Fruit fly (Drosophila melanogaster) whole organism, embryonic: ENCODE data around the gene CG15725.
A peak's percentile ranks its signal among the peaks of the same experiment; 100 is the strongest.

ENCODE experiments used
- Atf6 ChIP-seq: fragments of 200-800 bp; sonication (Bioruptor generic); IDR thresholded peaks from 2 replicates; pipeline ENCODE4 v1.3.6; 2022; ENCODE audit warnings: missing biosample characterization, missing genetic modification characterization
- Bdp1 ChIP-seq: fragments of 200-800 bp; sonication (Bioruptor generic); optimal IDR thresholded peaks from 3 replicates; lab custom pipeline; 2016; ENCODE audit warnings: missing biosample characterization, missing genetic modification characterization
- CG10543 ChIP-seq: fragments of 200-800 bp; sonication (Bioruptor generic); optimal IDR thresholded peaks from 3 replicates; lab custom pipeline; 2017; ENCODE audit warnings: missing biosample characterization, mild to moderate bottlenecking, missing genetic modification characterization, moderate library complexity
- CG12104 ChIP-seq: fragments of 200-800 bp; sonication (Bioruptor generic); optimal IDR thresholded peaks from 3 replicates; lab custom pipeline; 2016; ENCODE audit warnings: missing biosample characterization, missing genetic modification characterization
- CG12219 ChIP-seq: fragments of 200-800 bp; sonication (Bioruptor generic); optimal IDR thresholded peaks from 3 replicates; lab custom pipeline; 2018; ENCODE audit warnings: missing biosample characterization, mild to moderate bottlenecking, missing genetic modification characterization
- CG13296 ChIP-seq: fragments of 200-800 bp; sonication (Bioruptor generic); optimal IDR thresholded peaks from 3 replicates; lab custom pipeline; 2018; ENCODE audit warnings: missing biosample characterization, mild to moderate bottlenecking, missing genetic modification characterization
- CG13424 ChIP-seq: fragments of 200-800 bp; sonication (Bioruptor generic); optimal IDR thresholded peaks from 2 replicates; lab custom pipeline; 2019; ENCODE audit warnings: missing biosample characterization, mild to moderate bottlenecking, missing genetic modification characterization, moderate library complexity
- CG13894 ChIP-seq: fragments of 200-800 bp; sonication (Bioruptor generic); optimal IDR thresholded peaks from 3 replicates; lab custom pipeline; 2018; ENCODE audit warnings: missing biosample characterization, mild to moderate bottlenecking, missing genetic modification characterization, moderate library complexity
- CG14860 ChIP-seq: fragments of 200-800 bp; sonication (Bioruptor generic); IDR thresholded peaks from 3 replicates; pipeline ENCODE4 v1.3.6; 2022; ENCODE audit warnings: missing biosample characterization, missing genetic modification characterization; ENCODE audit not compliant: partially characterized antibody
- CG17568 ChIP-seq: fragments of 200-800 bp; sonication (Bioruptor generic); optimal IDR thresholded peaks from 2 replicates; lab custom pipeline; 2018; ENCODE audit warnings: missing biosample characterization, mild to moderate bottlenecking, missing genetic modification characterization, moderate library complexity
- CG1832 ChIP-seq: fragments of 200-800 bp; sonication (Bioruptor generic); optimal IDR thresholded peaks from 2 replicates; lab custom pipeline; 2017; ENCODE audit warnings: missing biosample characterization, mild to moderate bottlenecking, missing genetic modification characterization, inconsistent platforms
- CG31365 ChIP-seq: fragments of 200-800 bp; sonication (Bioruptor generic); optimal IDR thresholded peaks from 2 replicates; lab custom pipeline; 2018; ENCODE audit warnings: missing biosample characterization, mild to moderate bottlenecking, missing genetic modification characterization
- CG32772 ChIP-seq: fragments of 200-800 bp; sonication (Bioruptor generic); IDR thresholded peaks from 2 replicates; pipeline ENCODE4 v1.3.6; 2022; ENCODE audit warnings: missing biosample characterization, missing genetic modification characterization
- CG4328 ChIP-seq: fragments of 200-800 bp; sonication (Bioruptor generic); optimal IDR thresholded peaks from 3 replicates; lab custom pipeline; 2017; ENCODE audit warnings: missing biosample characterization, missing genetic modification reagents, missing genetic modification characterization
- CG4360 ChIP-seq: fragments of 200-800 bp; sonication (Bioruptor generic); IDR thresholded peaks from 2 replicates; pipeline ENCODE4 v1.3.6; 2022; ENCODE audit warnings: missing biosample characterization, missing genetic modification characterization
- CG5180 ChIP-seq: fragments of 200-800 bp; sonication (Bioruptor generic); optimal IDR thresholded peaks from 3 replicates; lab custom pipeline; 2017; ENCODE audit warnings: missing biosample characterization, missing genetic modification characterization, mild to moderate bottlenecking, moderate library complexity, missing genetic modification reagents
- CG6272 ChIP-seq: fragments of 200-800 bp; sonication (Bioruptor generic); IDR thresholded peaks from 2 replicates; pipeline ENCODE4 v1.3.6; 2022; ENCODE audit warnings: missing biosample characterization, missing genetic modification characterization
- CG7357 ChIP-seq: fragments of 200-800 bp; sonication (Bioruptor generic); IDR thresholded peaks from 3 replicates; pipeline ENCODE4 v1.3.6; 2022; ENCODE audit warnings: missing biosample characterization, missing genetic modification characterization
- CG8290 ChIP-seq, 3 experiments: fragments of 200-800 bp; sonication (Bioruptor generic); optimal IDR thresholded peaks; 2 replicates each; lab custom pipeline; 2016 to 2019; ENCODE audit warnings: missing biosample characterization in 3 of 3, missing genetic modification characterization in 3 of 3, mild to moderate bottlenecking in 2 of 3, moderate library complexity in 1 of 3
- CG8388 ChIP-seq: fragments of 200-800 bp; sonication (Bioruptor generic); optimal IDR thresholded peaks from 2 replicates; lab custom pipeline; 2019; ENCODE audit warnings: missing biosample characterization, mild to moderate bottlenecking, missing genetic modification characterization, moderate library complexity
- Myb ChIP-seq: fragments of 200-800 bp; sonication (Bioruptor generic); optimal IDR thresholded peaks from 2 replicates; lab custom pipeline; 2016; ENCODE audit warnings: missing biosample characterization, missing genetic modification characterization
- Nf-YC ChIP-seq: fragments of 200-800 bp; optimal IDR thresholded peaks from 3 replicates; lab custom pipeline; 2019; ENCODE audit warnings: missing biosample characterization, mild to moderate bottlenecking, missing genetic modification characterization, moderate library complexity
- NfI ChIP-seq: fragments of 200-800 bp; sonication (Bioruptor generic); optimal IDR thresholded peaks from 3 replicates; lab custom pipeline; 2018; ENCODE audit warnings: missing biosample characterization, mild to moderate bottlenecking, missing genetic modification characterization, moderate library complexity
- Pdp1 ChIP-seq, 2 experiments: fragments of 200-800 bp; sonication (Bioruptor generic); optimal IDR thresholded peaks; 3 replicates each; lab custom pipeline; 2016; ENCODE audit warnings: missing biosample characterization in 2 of 2, missing genetic modification characterization in 2 of 2, mild to moderate bottlenecking in 1 of 2, moderate library complexity in 1 of 2
- Ravus ChIP-seq: fragments of 200-800 bp; sonication (Bioruptor generic); IDR thresholded peaks from 2 replicates; pipeline ENCODE4 v1.3.6; 2022; ENCODE audit warnings: missing biosample characterization, missing genetic modification characterization
- Spps ChIP-seq: fragments of 200-800 bp; sonication (Bioruptor generic); optimal IDR thresholded peaks from 2 replicates; lab custom pipeline; 2018; ENCODE audit warnings: missing biosample characterization, mild to moderate bottlenecking, missing genetic modification characterization
- Xbp1 ChIP-seq: fragments of 200-800 bp; sonication (Bioruptor generic); optimal IDR thresholded peaks from 3 replicates; lab custom pipeline; 2016; ENCODE audit warnings: missing biosample characterization, mild to moderate bottlenecking, missing genetic modification characterization
- abd-A ChIP-seq: fragments of 200-800 bp; sonication (Bioruptor generic); optimal IDR thresholded peaks from 3 replicates; lab custom pipeline; 2019; ENCODE audit warnings: missing biosample characterization, mild to moderate bottlenecking, missing genetic modification characterization, moderate library complexity
- al ChIP-seq: fragments of 200-800 bp; sonication (Bioruptor generic); IDR thresholded peaks from 2 replicates; pipeline ENCODE4 v1.3.6; 2022; ENCODE audit warnings: missing biosample characterization, missing genetic modification characterization
- bigmax ChIP-seq: fragments of 200-800 bp; sonication (Bioruptor generic); optimal IDR thresholded peaks from 2 replicates; lab custom pipeline; 2018; ENCODE audit warnings: missing biosample characterization, mild to moderate bottlenecking, missing genetic modification characterization
- br ChIP-seq: fragments of >200 bp; optimal IDR thresholded peaks from 2 replicates; lab custom pipeline; 2017
- caup ChIP-seq: fragments of 200-800 bp; sonication (Bioruptor generic); optimal IDR thresholded peaks from 3 replicates; lab custom pipeline; 2017; ENCODE audit warnings: missing biosample characterization, mild to moderate bottlenecking, missing genetic modification characterization, moderate library complexity; ENCODE audit not compliant: severe bottlenecking
- cg ChIP-seq: fragments of 200-800 bp; sonication (Bioruptor generic); optimal IDR thresholded peaks from 3 replicates; lab custom pipeline; 2019; ENCODE audit warnings: missing biosample characterization, mild to moderate bottlenecking, missing genetic modification characterization, moderate library complexity
- chm ChIP-seq: fragments of 200-800 bp; sonication (Bioruptor generic); IDR thresholded peaks from 2 replicates; pipeline ENCODE4 v1.3.6; 2022; ENCODE audit warnings: missing biosample characterization, missing genetic modification characterization
- cwo ChIP-seq: fragments of 200-800 bp; sonication (Bioruptor generic); optimal IDR thresholded peaks from 3 replicates; lab custom pipeline; 2017; ENCODE audit warnings: missing biosample characterization, missing genetic modification characterization, mild to moderate bottlenecking, moderate library complexity, missing genetic modification reagents
- disco-r ChIP-seq: fragments of 200-800 bp; sonication (Bioruptor generic); optimal IDR thresholded peaks from 2 replicates; lab custom pipeline; 2016; ENCODE audit warnings: missing biosample characterization, missing genetic modification characterization
- dm ChIP-seq: fragments of 200-800 bp; sonication (Bioruptor generic); optimal IDR thresholded peaks from 3 replicates; lab custom pipeline; 2016; ENCODE audit warnings: missing biosample characterization, missing genetic modification characterization
- dpn ChIP-seq, 2 experiments: fragments of 200-800 bp; sonication (Bioruptor generic); optimal IDR thresholded peaks; 3 replicates each; lab custom pipeline; 2016; ENCODE audit warnings: missing biosample characterization in 2 of 2, missing genetic modification characterization in 2 of 2
- exex ChIP-seq: fragments of 200-800 bp; sonication (Bioruptor generic); optimal IDR thresholded peaks from 4 replicates; lab custom pipeline; 2018; ENCODE audit warnings: missing biosample characterization, mild to moderate bottlenecking, missing genetic modification characterization, moderate library complexity
- fd64A ChIP-seq: fragments of 200-800 bp; sonication (Bioruptor generic); optimal IDR thresholded peaks from 3 replicates; lab custom pipeline; 2018; ENCODE audit warnings: missing biosample characterization, mild to moderate bottlenecking, missing genetic modification characterization
- ftz-f1 ChIP-seq: fragments of 200-800 bp; sonication (Bioruptor generic); optimal IDR thresholded peaks from 2 replicates; lab custom pipeline; 2016; ENCODE audit warnings: missing biosample characterization, missing genetic modification characterization
- gem ChIP-seq: fragments of 200-800 bp; sonication (Bioruptor generic); optimal IDR thresholded peaks from 2 replicates; lab custom pipeline; 2019; ENCODE audit warnings: missing biosample characterization, mild to moderate bottlenecking, missing genetic modification characterization, moderate library complexity
- grn ChIP-seq: fragments of 200-800 bp; sonication (Bioruptor generic); optimal IDR thresholded peaks from 3 replicates; lab custom pipeline; 2017; ENCODE audit warnings: missing biosample characterization, missing genetic modification characterization
- hbn ChIP-seq: fragments of 200-800 bp; sonication (Bioruptor generic); IDR thresholded peaks from 2 replicates; pipeline ENCODE4 v1.3.6; 2022; ENCODE audit warnings: missing biosample characterization, missing genetic modification characterization; ENCODE audit not compliant: partially characterized antibody
- odd ChIP-seq: fragments of 200-800 bp; sonication (Bioruptor generic); optimal IDR thresholded peaks from 2 replicates; lab custom pipeline; 2017; ENCODE audit warnings: missing biosample characterization, mild to moderate bottlenecking, missing genetic modification characterization
- scrt ChIP-seq: fragments of 200-800 bp; sonication (Bioruptor generic); optimal IDR thresholded peaks from 2 replicates; lab custom pipeline; 2018; ENCODE audit warnings: missing biosample characterization, mild to moderate bottlenecking, missing genetic modification characterization, moderate library complexity
- sens ChIP-seq: fragments of 200-800 bp; sonication (Bioruptor generic); peaks from one replicate; lab custom pipeline; 2016; ENCODE audit warnings: missing biosample characterization, missing genetic modification characterization
- stwl ChIP-seq: fragments of 200-800 bp; sonication (Bioruptor generic); optimal IDR thresholded peaks from 3 replicates; lab custom pipeline; 2018; ENCODE audit warnings: missing biosample characterization, mild to moderate bottlenecking, missing genetic modification characterization, moderate library complexity
- sug ChIP-seq: fragments of 200-800 bp; optimal IDR thresholded peaks from 2 replicates; lab custom pipeline; 2019; ENCODE audit warnings: missing biosample characterization, mild to moderate bottlenecking, missing genetic modification characterization, moderate library complexity
- unpg ChIP-seq: fragments of 200-800 bp; sonication (Bioruptor generic); optimal IDR thresholded peaks from 3 replicates; lab custom pipeline; 2018; ENCODE audit warnings: missing biosample characterization, mild to moderate bottlenecking, missing genetic modification characterization, moderate library complexity

The CG15725 gene

dm6 chrX:12723332-12723731, 17.7 kb downstream of the CG15725 start:
- TF ChIP-seq grn (peak; percentile 91), Bdp1 (no peak), CG1832 (no peak), CG32772 (GFP tag; lab: Robert Waterston, UW) (peak; percentile 23; the same call in 1 of the 2 replicates), gem (tag; lab: Kevin White, UChicago) (peak; percentile 2), br (lab: Kevin White, UChicago) (no peak), cg (GFP tag; lab: Kevin White, UChicago) (peak; percentile 71), Ravus (no peak), odd (peak; percentile 24), dm (GFP tag; lab: Kevin White, UChicago) (no peak), ftz-f1 (peak; percentile 28), scrt (peak; percentile 31), unpg (GFP tag; lab: Kevin White, UChicago) (peak; percentile 3), CG7357 (GFP tag; lab: Robert Waterston, UW) (no peak), CG13296 (GFP tag; lab: Kevin White, UChicago) (peak; percentile 48), Spps (tag; lab: Kevin White, UChicago) (no peak), CG31365 (tag; lab: Kevin White, UChicago) (no peak), CG4360 (GFP tag; lab: Robert Waterston, UW) (no peak), CG5180 (GFP tag; lab: Kevin White, UChicago) (peak; percentile 59), Pdp1 (GFP tag; optimal IDR thresholded peaks at IDR 0.05; lab: Kevin White, UChicago) (peak in 1 of 2 experiments; percentile 15), cwo (peak; percentile 84), Nf-YC (tag; lab: Kevin White, UChicago) (peak; percentile 9), sug (peak; percentile 64), CG14860 (GFP tag; lab: Robert Waterston, UW) (no peak), CG12219 (GFP tag; lab: Kevin White, UChicago) (no peak), CG17568 (GFP tag; lab: Kevin White, UChicago) (no peak), hbn (no peak), al (GFP tag; lab: Robert Waterston, UW) (no peak), CG10543 (GFP tag; lab: Kevin White, UChicago) (peak; percentile 33), CG8290 (GFP tag; optimal IDR thresholded peaks at IDR 0.05; lab: Kevin White, UChicago) (no peak), CG8290 (tag; optimal IDR thresholded peaks at IDR 0.05; lab: Kevin White, UChicago) (peak in 1 of 2 experiments; percentile 16), abd-A (tag; lab: Kevin White, UChicago) (no peak), fd64A (GFP tag; lab: Kevin White, UChicago) (no peak), CG12104 (GFP tag; lab: Kevin White, UChicago) (no peak), Myb (no peak), Xbp1 (no peak), disco-r (GFP tag; lab: Kevin White, UChicago) (no peak), NfI (GFP tag; lab: Kevin White, UChicago) (no peak), CG13894 (peak; percentile 28), stwl (tag; lab: Kevin White, UChicago) (no peak), exex (tag; lab: Kevin White, UChicago) (peak; percentile 90), CG6272 (no peak), CG13424 (no peak), CG4328 (GFP tag; lab: Kevin White, UChicago) (peak; percentile 0), dpn (GFP tag; optimal IDR thresholded peaks at IDR 0.05; lab: Kevin White, UChicago) (no peak), bigmax (GFP tag; lab: Kevin White, UChicago) (no peak), chm (GFP tag; lab: Robert Waterston, UW) (peak; percentile 39; the same call in 1 of the 2 replicates), sens (GFP tag; lab: Kevin White, UChicago) (no peak), Atf6 (peak; percentile 47; the same call in 1 of the 2 replicates), caup (GFP tag; lab: Kevin White, UChicago) (peak; percentile 52), CG8388 (GFP tag; lab: Kevin White, UChicago) (no peak)
